Worm (Caenorhabditis elegans): ENCODE measurements around the gene grdn-1.

DNA sequence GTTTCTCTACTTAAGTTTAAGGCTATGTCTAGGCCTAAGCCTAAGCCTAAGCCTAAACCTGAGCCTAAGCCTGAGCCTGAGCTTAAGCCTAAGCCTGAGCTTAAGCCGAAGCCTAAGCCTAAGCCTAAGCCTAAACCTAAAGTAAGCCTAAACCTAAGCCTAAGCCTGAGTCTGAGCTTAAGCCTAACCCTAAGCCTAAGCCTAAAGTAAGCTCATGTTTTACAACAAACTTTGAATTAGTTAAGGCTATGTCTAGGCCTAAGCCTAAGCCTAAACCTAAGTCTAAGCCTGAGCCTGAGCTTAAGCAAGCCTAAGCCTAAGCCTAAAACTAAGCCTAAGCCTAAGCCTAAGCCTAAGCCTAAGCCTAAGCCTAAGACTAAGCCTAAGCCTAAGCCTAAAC is 26.9 kb upstream of the grdn-1 start:
- TF ChIP-seq jun-1 (tag; optimal IDR thresholded peaks at IDR 0.05): no peak
- no peak for TF ChIP-seq nfya-1 (tag; optimal IDR thresholded peaks at IDR 0.05; ENCODE audit: insufficient read depth)
- no peak for TF ChIP-seq nhr-23 (tag; optimal IDR thresholded peaks at IDR 0.05)
- TF ChIP-seq ZK546.5 (tag; optimal IDR thresholded peaks at IDR 0.05): no peak
- TF ChIP-seq ama-1 (optimal IDR thresholded peaks at IDR 0.05): no peak
- no peak for TF ChIP-seq pqm-1 (tag; optimal IDR thresholded peaks at IDR 0.05)
- TF ChIP-seq ceh-9 (tag; optimal IDR thresholded peaks at IDR 0.05): no peak
- no peak for TF ChIP-seq nhr-11 (tag; optimal IDR thresholded peaks at IDR 0.05)
- no peak for TF ChIP-seq unc-62 (GFP tag; optimal IDR thresholded peaks at IDR 0.05)
- no peak for TF ChIP-seq snpc-4 (tag; optimal IDR thresholded peaks at IDR 0.05)
- TF ChIP-seq ztf-4 (tag; optimal IDR thresholded peaks at IDR 0.05): no peak

All from whole organism, L3 larva.